Fruit fly (Drosophila melanogaster) whole organism, embryonic: ENCODE data around the gene Fgop2.

Source experiments
- Atf-2 ChIP-seq: fragments of 200-800 bp; sonication (Bioruptor generic); optimal IDR thresholded peaks from 2 replicates; lab custom pipeline; 2016; ENCODE audit warnings: missing biosample characterization, missing genetic modification characterization
- Awh ChIP-seq: fragments of 200-800 bp; sonication (Bioruptor generic); IDR thresholded peaks from 2 replicates; pipeline ENCODE4, ENCODE4 v1.3.6; 2022; ENCODE audit warnings: missing biosample characterization, missing genetic modification characterization
- C15 ChIP-seq: fragments of 200-800 bp; sonication (Bioruptor generic); IDR thresholded peaks from 3 replicates; pipeline ENCODE4 v1.3.6; 2022; ENCODE audit warnings: missing biosample characterization, missing genetic modification characterization
- CG12104 ChIP-seq: fragments of 200-800 bp; sonication (Bioruptor generic); optimal IDR thresholded peaks from 3 replicates; lab custom pipeline; 2016; ENCODE audit warnings: missing biosample characterization, missing genetic modification characterization
- CG12769 ChIP-seq: fragments of 200-800 bp; sonication (Bioruptor generic); optimal IDR thresholded peaks from 2 replicates; lab custom pipeline; 2019; ENCODE audit warnings: missing biosample characterization, mild to moderate bottlenecking, missing genetic modification characterization, moderate library complexity
- CG13287 ChIP-seq: fragments of 200-800 bp; sonication (Bioruptor generic); IDR thresholded peaks from 2 replicates; pipeline ENCODE4 v1.3.6; 2022; ENCODE audit warnings: missing biosample characterization, missing genetic modification characterization; ENCODE audit not compliant: partially characterized antibody
- CG13624 ChIP-seq: fragments of 200-800 bp; sonication (Bioruptor generic); optimal IDR thresholded peaks from 2 replicates; lab custom pipeline; 2016; ENCODE audit warnings: missing biosample characterization, missing genetic modification characterization
- CG14860 ChIP-seq: fragments of 200-800 bp; sonication (Bioruptor generic); IDR thresholded peaks from 3 replicates; pipeline ENCODE4 v1.3.6; 2022; ENCODE audit warnings: missing biosample characterization, missing genetic modification characterization; ENCODE audit not compliant: partially characterized antibody
- CG16779 ChIP-seq: fragments of 200-800 bp; sonication (Bioruptor generic); IDR thresholded peaks from 2 replicates; pipeline ENCODE4 v1.3.6; 2022; ENCODE audit warnings: missing biosample characterization, missing genetic modification characterization
- CG17186 ChIP-seq: fragments of 200-800 bp; sonication (Bioruptor generic); optimal IDR thresholded peaks from 3 replicates; lab custom pipeline; 2017; ENCODE audit warnings: missing biosample characterization, missing genetic modification reagents, missing genetic modification characterization
- CG17568 ChIP-seq: fragments of 200-800 bp; sonication (Bioruptor generic); optimal IDR thresholded peaks from 2 replicates; lab custom pipeline; 2018; ENCODE audit warnings: missing biosample characterization, mild to moderate bottlenecking, missing genetic modification characterization, moderate library complexity
- CG18599 ChIP-seq: fragments of 200-800 bp; sonication (Bioruptor generic); optimal IDR thresholded peaks from 3 replicates; lab custom pipeline; 2017; ENCODE audit warnings: missing biosample characterization, missing genetic modification characterization, mild to moderate bottlenecking, moderate library complexity, missing genetic modification reagents
- CG31388 ChIP-seq: fragments of 200-800 bp; sonication (Bioruptor generic); optimal IDR thresholded peaks from 2 replicates; lab custom pipeline; 2016; ENCODE audit warnings: missing biosample characterization, missing genetic modification characterization
- CG32532 ChIP-seq: fragments of 200-800 bp; sonication (Bioruptor generic); IDR thresholded peaks from 2 replicates; pipeline ENCODE4 v1.3.6; 2022; ENCODE audit warnings: missing biosample characterization, missing genetic modification characterization
- CG3726 ChIP-seq: fragments of 200-800 bp; sonication (Bioruptor generic); IDR thresholded peaks from 3 replicates; pipeline ENCODE4, ENCODE4 v1.3.6; 2022; ENCODE audit warnings: missing biosample characterization, missing genetic modification characterization
- CG4328 ChIP-seq: fragments of 200-800 bp; sonication (Bioruptor generic); optimal IDR thresholded peaks from 3 replicates; lab custom pipeline; 2017; ENCODE audit warnings: missing biosample characterization, missing genetic modification reagents, missing genetic modification characterization
- CG4707 ChIP-seq: fragments of 200-800 bp; sonication (Bioruptor generic); optimal IDR thresholded peaks from 2 replicates; lab custom pipeline; 2018; ENCODE audit warnings: missing biosample characterization, mild to moderate bottlenecking, missing genetic modification characterization, moderate library complexity
- CG6654 ChIP-seq: fragments of 200-800 bp; sonication (Bioruptor generic); optimal IDR thresholded peaks from 2 replicates; lab custom pipeline; 2017; ENCODE audit warnings: missing biosample characterization, mild to moderate bottlenecking, missing genetic modification characterization
- CG6765 ChIP-seq: fragments of 200-800 bp; sonication (Bioruptor generic); optimal IDR thresholded peaks from 3 replicates; lab custom pipeline; 2017; ENCODE audit warnings: missing biosample characterization, mild to moderate bottlenecking, missing genetic modification characterization
- CG7357 ChIP-seq: fragments of 200-800 bp; sonication (Bioruptor generic); IDR thresholded peaks from 3 replicates; pipeline ENCODE4 v1.3.6; 2022; ENCODE audit warnings: missing biosample characterization, missing genetic modification characterization
- CG9932 ChIP-seq: fragments of 200-800 bp; sonication (Bioruptor generic); IDR thresholded peaks from 2 replicates; pipeline ENCODE4 v1.3.6; 2022; ENCODE audit warnings: missing biosample characterization, missing genetic modification characterization
- CkIIα-i1 ChIP-seq: fragments of 200-800 bp; sonication (Bioruptor generic); IDR thresholded peaks from 2 replicates; pipeline ENCODE4 v1.3.6; 2022; ENCODE audit warnings: missing biosample characterization, missing genetic modification characterization
- ERR ChIP-seq: fragments of 200-800 bp; sonication (Bioruptor generic); optimal IDR thresholded peaks from 2 replicates; lab custom pipeline; 2016; ENCODE audit warnings: missing biosample characterization, missing genetic modification characterization
- Fer2 ChIP-seq: fragments of 200-800 bp; sonication (Bioruptor generic); optimal IDR thresholded peaks from 2 replicates; lab custom pipeline; 2018; ENCODE audit warnings: missing biosample characterization, mild to moderate bottlenecking, missing genetic modification characterization, moderate library complexity
- Hmr ChIP-seq: fragments of 200-800 bp; sonication (Bioruptor generic); optimal IDR thresholded peaks from 3 replicates; lab custom pipeline; 2017; ENCODE audit warnings: mild to moderate bottlenecking, missing biosample characterization, missing genetic modification reagents, missing genetic modification characterization
- Hr39 ChIP-seq: fragments of >200 bp; optimal IDR thresholded peaks from 2 replicates; lab custom pipeline; 2017
- MBD-R2 ChIP-seq: fragments of 200-800 bp; sonication (Bioruptor generic); IDR thresholded peaks from 2 replicates; pipeline ENCODE4 v1.3.6; 2022; ENCODE audit warnings: missing biosample characterization, missing genetic modification characterization
- Mes4 ChIP-seq: fragments of 200-800 bp; sonication (Bioruptor generic); optimal IDR thresholded peaks from 2 replicates; lab custom pipeline; 2016; ENCODE audit warnings: missing biosample characterization, missing genetic modification characterization
- NFAT ChIP-seq: fragments of 200-800 bp; sonication (Bioruptor generic); IDR thresholded peaks from 2 replicates; pipeline ENCODE4 v1.3.6; 2022; ENCODE audit warnings: missing biosample characterization, missing genetic modification characterization
- Oaz ChIP-seq: fragments of 200-800 bp; sonication (Bioruptor generic); IDR thresholded peaks from 2 replicates; pipeline ENCODE4 v1.3.6; 2022; ENCODE audit warnings: missing biosample characterization, missing genetic modification characterization
- abd-A ChIP-seq: fragments of 200-800 bp; sonication (Bioruptor generic); optimal IDR thresholded peaks from 3 replicates; lab custom pipeline; 2019; ENCODE audit warnings: missing biosample characterization, mild to moderate bottlenecking, missing genetic modification characterization, moderate library complexity
- ac ChIP-seq: fragments of 200-800 bp; sonication (Bioruptor generic); optimal IDR thresholded peaks from 3 replicates; lab custom pipeline; 2017; ENCODE audit warnings: missing biosample characterization, mild to moderate bottlenecking, missing genetic modification characterization
- ara ChIP-seq: fragments of 200-800 bp; sonication (Bioruptor generic); IDR thresholded peaks from 2 replicates; pipeline ENCODE4 v1.3.6; 2022; ENCODE audit warnings: missing biosample characterization, missing genetic modification characterization
- bbx ChIP-seq: fragments of 200-800 bp; sonication (Bioruptor generic); IDR thresholded peaks from 2 replicates; pipeline ENCODE4 v1.3.6; 2022; ENCODE audit warnings: missing biosample characterization, missing genetic modification characterization; ENCODE audit not compliant: partially characterized antibody
- bigmax ChIP-seq: fragments of 200-800 bp; sonication (Bioruptor generic); optimal IDR thresholded peaks from 2 replicates; lab custom pipeline; 2018; ENCODE audit warnings: missing biosample characterization, mild to moderate bottlenecking, missing genetic modification characterization
- bsh ChIP-seq, 2 experiments: fragments of 200-800 bp; sonication (Bioruptor generic); optimal IDR thresholded peaks; 2 replicates each; lab custom pipeline; 2017 to 2018; ENCODE audit warnings: mild to moderate bottlenecking in 2 of 2, missing biosample characterization in 2 of 2, missing genetic modification characterization in 2 of 2, moderate library complexity in 1 of 2
- chn ChIP-seq: fragments of 200-800 bp; sonication (Bioruptor generic); optimal IDR thresholded peaks from 2 replicates; lab custom pipeline; 2016; ENCODE audit warnings: missing biosample characterization, missing genetic modification characterization
- crc ChIP-seq: fragments of 200-800 bp; sonication (Bioruptor generic); optimal IDR thresholded peaks from 2 replicates; lab custom pipeline; 2016; ENCODE audit warnings: missing biosample characterization, missing genetic modification characterization
- crp ChIP-seq, 2 experiments: fragments of 200-800 bp; sonication (Bioruptor generic); optimal IDR thresholded peaks; 2 replicates in 1 of 2; 3 replicates in 1 of 2; lab custom pipeline; 2017; ENCODE audit warnings: missing biosample characterization in 2 of 2, missing genetic modification characterization in 2 of 2, mild to moderate bottlenecking in 1 of 2, moderate library complexity in 1 of 2
- dati ChIP-seq: fragments of 200-800 bp; sonication (Bioruptor generic); IDR thresholded peaks from 2 replicates; pipeline ENCODE4 v1.3.6; 2022; ENCODE audit warnings: missing biosample characterization, missing genetic modification characterization
- dm ChIP-seq: fragments of 200-800 bp; sonication (Bioruptor generic); optimal IDR thresholded peaks from 3 replicates; lab custom pipeline; 2016; ENCODE audit warnings: missing biosample characterization, missing genetic modification characterization
- fru ChIP-seq: fragments of >200 bp; optimal IDR thresholded peaks from 2 replicates; lab custom pipeline; 2017
- gt ChIP-seq: fragments of 200-800 bp; sonication (Bioruptor generic); IDR thresholded peaks from 2 replicates; pipeline ENCODE4 v1.3.6; 2022; ENCODE audit warnings: missing biosample characterization, missing genetic modification characterization
- ind ChIP-seq: fragments of 200-800 bp; sonication (Bioruptor generic); optimal IDR thresholded peaks from 3 replicates; lab custom pipeline; 2016; ENCODE audit warnings: missing biosample characterization, missing genetic modification characterization
- pzg ChIP-seq: fragments of 200-800 bp; sonication (Bioruptor generic); optimal IDR thresholded peaks from 3 replicates; lab custom pipeline; 2018; ENCODE audit warnings: missing biosample characterization, mild to moderate bottlenecking, missing genetic modification characterization, moderate library complexity
- ranshi ChIP-seq: fragments of 200-800 bp; sonication (Bioruptor generic); IDR thresholded peaks from 2 replicates; pipeline ENCODE4 v1.3.6; 2022; ENCODE audit warnings: missing biosample characterization, missing genetic modification characterization
- rib ChIP-seq: fragments of 200-800 bp; sonication (Bioruptor generic); IDR thresholded peaks from 2 replicates; pipeline ENCODE4 v1.3.6; 2022; ENCODE audit warnings: missing biosample characterization, missing genetic modification characterization
- sug ChIP-seq: fragments of 200-800 bp; optimal IDR thresholded peaks from 2 replicates; lab custom pipeline; 2019; ENCODE audit warnings: missing biosample characterization, mild to moderate bottlenecking, missing genetic modification characterization, moderate library complexity
- tap ChIP-seq: fragments of 200-800 bp; optimal IDR thresholded peaks from 3 replicates; lab custom pipeline; 2019; ENCODE audit warnings: missing biosample characterization, mild to moderate bottlenecking, missing genetic modification characterization, moderate library complexity
- vfl ChIP-seq: fragments of 200-800 bp; sonication (Bioruptor generic); optimal IDR thresholded peaks from 2 replicates; lab custom pipeline; 2016; ENCODE audit warnings: missing biosample characterization, missing genetic modification characterization
- vnd ChIP-seq: fragments of 200-800 bp; sonication (Bioruptor generic); IDR thresholded peaks from 3 replicates; pipeline ENCODE4 v1.3.6; 2022; ENCODE audit warnings: missing biosample characterization, missing genetic modification characterization; ENCODE audit not compliant: partially characterized antibody
- yki ChIP-seq: fragments of >200 bp; optimal IDR thresholded peaks from 3 replicates; lab custom pipeline; 2018
- z ChIP-seq: fragments of 200-800 bp; sonication (Bioruptor generic); IDR thresholded peaks from 3 replicates; pipeline ENCODE4 v1.3.6; 2022; ENCODE audit warnings: missing biosample characterization, missing genetic modification characterization

Fgop2 gene

dm6 chr2L:6907761-6908160 is 37.3 kb downstream of the Fgop2 start, which contains the start of the genes Polr1F and Rat1 (continued):
- TF ChIP-seq CG4328 (no peak), bigmax (no peak), bbx (GFP tag; lab: Robert Waterston, UW) (no peak), chn (GFP tag; lab: Kevin White, UChicago) (peak; percentile 45), abd-A (tag; lab: Kevin White, UChicago) (no peak), Hr39 (lab: Kevin White, UChicago) (no peak), C15 (GFP tag; lab: Robert Waterston, UW) (no peak), CkIIα-i1 (no peak), gt (GFP tag; lab: Robert Waterston, UW) (no peak), crp (GFP tag; optimal IDR thresholded peaks at IDR 0.05; lab: Kevin White, UChicago) (peak in 1 of 2 experiments; percentile 46), CG17568 (GFP tag; lab: Kevin White, UChicago) (no peak), MBD-R2 (GFP tag; lab: Robert Waterston, UW) (peak; percentile 89), Awh (GFP tag; lab: Robert Waterston, UW) (no peak), ERR (GFP tag; lab: Kevin White, UChicago) (no peak), dm (GFP tag; lab: Kevin White, UChicago) (peak; percentile 85), CG4707 (GFP tag; lab: Kevin White, UChicago) (no peak), CG13624 (GFP tag; lab: Kevin White, UChicago) (peak; percentile 27), Oaz (GFP tag; lab: Robert Waterston, UW) (no peak), CG6654 (GFP tag; lab: Kevin White, UChicago) (no peak), rib (no peak), CG17186 (GFP tag; lab: Kevin White, UChicago) (peak; percentile 28), CG16779 (GFP tag; lab: Robert Waterston, UW) (no peak), ranshi (GFP tag; lab: Robert Waterston, UW) (no peak), Mes4 (GFP tag; lab: Kevin White, UChicago) (no peak), ara (GFP tag; lab: Robert Waterston, UW) (no peak), CG6765 (GFP tag; lab: Kevin White, UChicago) (no peak), ac (GFP tag; lab: Kevin White, UChicago) (no peak), NFAT (GFP tag; lab: Robert Waterston, UW) (0 out of 2 replicates have a peak, but pooled peaks have one; percentile 11), tap (no peak), fru (lab: Kevin White, UChicago) (no peak), yki (lab: Kevin White, UChicago) (no peak), pzg (GFP tag; lab: Kevin White, UChicago) (peak; percentile 77), CG9932 (GFP tag; lab: Robert Waterston, UW) (no peak; the same call in 1 of the 2 replicates), CG31388 (GFP tag; lab: Kevin White, UChicago) (no peak), sug (tag; lab: Kevin White, UChicago) (no peak), CG14860 (GFP tag; lab: Robert Waterston, UW) (no peak), CG12104 (GFP tag; lab: Kevin White, UChicago) (no peak), CG12769 (no peak), dati (GFP tag; lab: Robert Waterston, UW) (no peak), Atf-2 (no peak), z (GFP tag; lab: Robert Waterston, UW) (no peak), CG7357 (GFP tag; lab: Robert Waterston, UW) (no peak), CG3726 (no peak), crc (GFP tag; lab: Kevin White, UChicago) (no peak), Fer2 (tag; lab: Kevin White, UChicago) (no peak), bsh (GFP tag; optimal IDR thresholded peaks at IDR 0.05; lab: Kevin White, UChicago) (no peak), Hmr (no peak), CG18599 (no peak), vfl (GFP tag; lab: Kevin White, UChicago) (peak; percentile 31), CG13287 (GFP tag; lab: Robert Waterston, UW) (peak; percentile 54; the same call in 1 of the 2 replicates), ind (GFP tag; lab: Kevin White, UChicago) (peak; percentile 5), vnd (GFP tag; lab: Robert Waterston, UW) (no peak), CG32532 (GFP tag; lab: Robert Waterston, UW) (no peak)
